Fruit fly (Drosophila melanogaster) whole organism, embryonic: ENCODE measurements around the gene Cypl.

Experiments
- CG10209 ChIP-seq: fragments of 200-800 bp; sonication (Bioruptor generic); optimal IDR thresholded peaks from 3 replicates; lab custom pipeline; 2017; ENCODE audit warnings: missing biosample characterization, mild to moderate bottlenecking, missing genetic modification characterization, missing genetic modification reagents
- CG10543 ChIP-seq: fragments of 200-800 bp; sonication (Bioruptor generic); optimal IDR thresholded peaks from 3 replicates; lab custom pipeline; 2017; ENCODE audit warnings: missing biosample characterization, mild to moderate bottlenecking, missing genetic modification characterization, moderate library complexity
- CG10959 ChIP-seq: fragments of 200-800 bp; sonication (Bioruptor generic); IDR thresholded peaks from 2 replicates; pipeline ENCODE4 v1.3.6; 2022; ENCODE audit warnings: missing biosample characterization, missing genetic modification characterization
- CG12219 ChIP-seq: fragments of 200-800 bp; sonication (Bioruptor generic); optimal IDR thresholded peaks from 3 replicates; lab custom pipeline; 2018; ENCODE audit warnings: missing biosample characterization, mild to moderate bottlenecking, missing genetic modification characterization
- CG12299 ChIP-seq: fragments of 200-800 bp; sonication (Bioruptor generic); optimal IDR thresholded peaks from 2 replicates; lab custom pipeline; 2018; ENCODE audit warnings: missing biosample characterization, mild to moderate bottlenecking, missing genetic modification characterization
- CG14710 ChIP-seq: fragments of 200-800 bp; sonication (Bioruptor generic); optimal IDR thresholded peaks from 3 replicates; lab custom pipeline; 2019; ENCODE audit warnings: missing biosample characterization, mild to moderate bottlenecking, missing genetic modification characterization, moderate library complexity
- CG15011 ChIP-seq: fragments of 200-800 bp; sonication (Bioruptor generic); optimal IDR thresholded peaks from 3 replicates; lab custom pipeline; 2018; ENCODE audit warnings: missing biosample characterization, mild to moderate bottlenecking, missing genetic modification characterization
- CG1529 ChIP-seq: fragments of 200-800 bp; sonication (Bioruptor generic); optimal IDR thresholded peaks from 3 replicates; lab custom pipeline; 2018; ENCODE audit warnings: missing biosample characterization, missing genetic modification characterization
- CG1647 ChIP-seq: fragments of 200-800 bp; sonication (Bioruptor generic); optimal IDR thresholded peaks from 3 replicates; lab custom pipeline; 2016; ENCODE audit warnings: missing biosample characterization, missing genetic modification characterization
- CG2678 ChIP-seq: fragments of 200-800 bp; sonication (Bioruptor generic); optimal IDR thresholded peaks from 3 replicates; lab custom pipeline; 2019; ENCODE audit warnings: missing biosample characterization, mild to moderate bottlenecking, missing genetic modification characterization, moderate library complexity
- CG2875 ChIP-seq: fragments of 200-800 bp; sonication (Bioruptor generic); optimal IDR thresholded peaks from 2 replicates; lab custom pipeline; 2017; ENCODE audit warnings: missing biosample characterization, mild to moderate bottlenecking, missing genetic modification characterization, missing genetic modification reagents
- CG30403 ChIP-seq: fragments of 200-800 bp; sonication (Bioruptor generic); optimal IDR thresholded peaks from 3 replicates; lab custom pipeline; 2016; ENCODE audit warnings: missing biosample characterization, missing genetic modification characterization
- CG32532 ChIP-seq: fragments of 200-800 bp; sonication (Bioruptor generic); IDR thresholded peaks from 2 replicates; pipeline ENCODE4 v1.3.6; 2022; ENCODE audit warnings: missing biosample characterization, missing genetic modification characterization
- CG34376 ChIP-seq: fragments of 200-800 bp; sonication (Bioruptor generic); optimal IDR thresholded peaks from 2 replicates; lab custom pipeline; 2018; ENCODE audit warnings: missing biosample characterization, mild to moderate bottlenecking, missing genetic modification characterization
- CG4328 ChIP-seq: fragments of 200-800 bp; sonication (Bioruptor generic); optimal IDR thresholded peaks from 3 replicates; lab custom pipeline; 2017; ENCODE audit warnings: missing biosample characterization, missing genetic modification reagents, missing genetic modification characterization
- CG43689 ChIP-seq: fragments of 200-800 bp; sonication (Bioruptor generic); IDR thresholded peaks from 2 replicates; pipeline ENCODE4 v1.3.6; 2022; ENCODE audit warnings: missing biosample characterization, missing genetic modification characterization
- CG6175 ChIP-seq: fragments of 200-800 bp; sonication (Bioruptor generic); IDR thresholded peaks from 3 replicates; pipeline ENCODE4 v1.3.6; 2022; ENCODE audit warnings: missing biosample characterization, missing genetic modification characterization
- CG6813 ChIP-seq: fragments of 200-800 bp; sonication (Bioruptor generic); optimal IDR thresholded peaks from 2 replicates; lab custom pipeline; 2017; ENCODE audit warnings: missing biosample characterization, missing genetic modification characterization, mild to moderate bottlenecking, moderate library complexity, missing genetic modification reagents
- CG8290 ChIP-seq, 3 experiments: fragments of 200-800 bp; sonication (Bioruptor generic); optimal IDR thresholded peaks; 2 replicates each; lab custom pipeline; 2016 to 2019; ENCODE audit warnings: missing biosample characterization in 3 of 3, missing genetic modification characterization in 3 of 3, mild to moderate bottlenecking in 2 of 3, moderate library complexity in 1 of 3
- CG9727 ChIP-seq: fragments of 200-800 bp; sonication (Bioruptor generic); optimal IDR thresholded peaks from 3 replicates; lab custom pipeline; 2017; ENCODE audit warnings: missing biosample characterization, mild to moderate bottlenecking, missing genetic modification characterization
- CG9797 ChIP-seq: fragments of 200-800 bp; sonication (Bioruptor generic); optimal IDR thresholded peaks from 3 replicates; lab custom pipeline; 2018; ENCODE audit warnings: missing biosample characterization, mild to moderate bottlenecking, missing genetic modification characterization
- Deaf1 ChIP-seq: fragments of 200-800 bp; optimal IDR thresholded peaks from 3 replicates; lab custom pipeline; 2019; ENCODE audit warnings: missing biosample characterization, mild to moderate bottlenecking, missing genetic modification characterization, moderate library complexity
- Dref ChIP-seq: fragments of 200-800 bp; sonication (Bioruptor generic); IDR thresholded peaks from 2 replicates; pipeline ENCODE4 v1.3.6; 2022; ENCODE audit warnings: missing biosample characterization, missing genetic modification characterization
- Max ChIP-seq: fragments of 200-800 bp; sonication (Bioruptor generic); optimal IDR thresholded peaks from 2 replicates; lab custom pipeline; 2016; ENCODE audit warnings: missing biosample characterization, mild to moderate bottlenecking, missing genetic modification characterization
- Myb ChIP-seq: fragments of 200-800 bp; sonication (Bioruptor generic); optimal IDR thresholded peaks from 2 replicates; lab custom pipeline; 2016; ENCODE audit warnings: missing biosample characterization, missing genetic modification characterization
- NC2α ChIP-seq: fragments of 200-800 bp; sonication (Bioruptor generic); optimal IDR thresholded peaks from 2 replicates; lab custom pipeline; 2016; ENCODE audit warnings: missing biosample characterization, missing genetic modification characterization
- Nf-YC ChIP-seq: fragments of 200-800 bp; optimal IDR thresholded peaks from 3 replicates; lab custom pipeline; 2019; ENCODE audit warnings: missing biosample characterization, mild to moderate bottlenecking, missing genetic modification characterization, moderate library complexity
- Oli ChIP-seq: fragments of 200-800 bp; sonication (Bioruptor generic); optimal IDR thresholded peaks from 2 replicates; lab custom pipeline; 2018; ENCODE audit warnings: missing biosample characterization, mild to moderate bottlenecking, missing genetic modification characterization, moderate library complexity
- Ravus ChIP-seq: fragments of 200-800 bp; sonication (Bioruptor generic); IDR thresholded peaks from 2 replicates; pipeline ENCODE4 v1.3.6; 2022; ENCODE audit warnings: missing biosample characterization, missing genetic modification characterization
- Sry-β ChIP-seq: fragments of 200-800 bp; sonication (Bioruptor generic); optimal IDR thresholded peaks from 2 replicates; lab custom pipeline; 2018; ENCODE audit warnings: missing biosample characterization, mild to moderate bottlenecking, missing genetic modification characterization, moderate library complexity
- btn ChIP-seq: fragments of 200-800 bp; sonication (Bioruptor generic); optimal IDR thresholded peaks from 2 replicates; lab custom pipeline; 2016; ENCODE audit warnings: missing biosample characterization, missing genetic modification characterization
- caup ChIP-seq: fragments of 200-800 bp; sonication (Bioruptor generic); optimal IDR thresholded peaks from 3 replicates; lab custom pipeline; 2017; ENCODE audit warnings: missing biosample characterization, mild to moderate bottlenecking, missing genetic modification characterization, moderate library complexity; ENCODE audit not compliant: severe bottlenecking
- fd64A ChIP-seq: fragments of 200-800 bp; sonication (Bioruptor generic); optimal IDR thresholded peaks from 3 replicates; lab custom pipeline; 2018; ENCODE audit warnings: missing biosample characterization, mild to moderate bottlenecking, missing genetic modification characterization
- ftz-f1 ChIP-seq: fragments of 200-800 bp; sonication (Bioruptor generic); optimal IDR thresholded peaks from 2 replicates; lab custom pipeline; 2016; ENCODE audit warnings: missing biosample characterization, missing genetic modification characterization
- fu2 ChIP-seq: fragments of 200-800 bp; sonication (Bioruptor generic); optimal IDR thresholded peaks from 2 replicates; lab custom pipeline; 2016; ENCODE audit warnings: missing biosample characterization, missing genetic modification characterization
- hb ChIP-seq: fragments of 200-800 bp; sonication (Bioruptor generic); IDR thresholded peaks from 3 replicates; pipeline ENCODE4 v1.3.6; 2022; ENCODE audit warnings: missing biosample characterization, missing genetic modification characterization; ENCODE audit not compliant: partially characterized antibody
- inv ChIP-seq: fragments of 200-800 bp; sonication (Bioruptor generic); IDR thresholded peaks from 2 replicates; pipeline ENCODE4 v1.3.6; 2022; ENCODE audit warnings: missing biosample characterization, missing genetic modification characterization; ENCODE audit not compliant: partially characterized antibody
- nerfin-2 ChIP-seq: fragments of 200-800 bp; sonication (Bioruptor generic); IDR thresholded peaks from 2 replicates; pipeline ENCODE4 v1.3.6; 2022; ENCODE audit warnings: missing biosample characterization, missing genetic modification characterization; ENCODE audit not compliant: partially characterized antibody
- nom ChIP-seq: fragments of 200-800 bp; sonication (Bioruptor generic); optimal IDR thresholded peaks from 2 replicates; lab custom pipeline; 2017; ENCODE audit warnings: missing biosample characterization, missing genetic modification characterization, mild to moderate bottlenecking, moderate library complexity, missing genetic modification reagents
- pfk ChIP-seq: fragments of 200-800 bp; sonication (Bioruptor generic); optimal IDR thresholded peaks from 2 replicates; lab custom pipeline; 2018; ENCODE audit warnings: missing biosample characterization, mild to moderate bottlenecking, missing genetic modification characterization, moderate library complexity
- phol ChIP-seq: fragments of 200-800 bp; sonication (Bioruptor generic); optimal IDR thresholded peaks from 3 replicates; lab custom pipeline; 2018; ENCODE audit warnings: missing biosample characterization, mild to moderate bottlenecking, missing genetic modification characterization, moderate library complexity
- pros ChIP-seq: fragments of 200-800 bp; sonication (Bioruptor generic); optimal IDR thresholded peaks from 3 replicates; lab custom pipeline; 2019; ENCODE audit warnings: missing biosample characterization, mild to moderate bottlenecking, missing genetic modification characterization, moderate library complexity
- pzg ChIP-seq: fragments of 200-800 bp; sonication (Bioruptor generic); optimal IDR thresholded peaks from 3 replicates; lab custom pipeline; 2018; ENCODE audit warnings: missing biosample characterization, mild to moderate bottlenecking, missing genetic modification characterization, moderate library complexity
- repo ChIP-seq: fragments of 200-800 bp; sonication (Bioruptor generic); optimal IDR thresholded peaks from 2 replicates; lab custom pipeline; 2016; ENCODE audit warnings: missing biosample characterization, missing genetic modification characterization
- row ChIP-seq: fragments of 200-800 bp; sonication (Bioruptor generic); IDR thresholded peaks from 3 replicates; pipeline ENCODE4 v1.3.6; 2022; ENCODE audit warnings: missing biosample characterization, missing genetic modification characterization
- sim ChIP-seq: fragments of 200-800 bp; sonication (Bioruptor generic); IDR thresholded peaks from 2 replicates; pipeline ENCODE4 v1.3.6; 2022; ENCODE audit warnings: missing biosample characterization, missing genetic modification characterization
- zfh2 ChIP-seq: fragments of 200-800 bp; sonication (Bioruptor generic); optimal IDR thresholded peaks from 2 replicates; lab custom pipeline; 2016; ENCODE audit warnings: missing biosample characterization, missing genetic modification characterization

The Cypl gene

dm6 chr3L:548304-549198 lies 5.8 kb upstream of the Cypl start (continued):
- TF ChIP-seq CG12299 (tag; lab: Kevin White, UChicago) = peak; percentile 52
- TF ChIP-seq btn (GFP tag; lab: Kevin White, UChicago) = no peak
- TF ChIP-seq CG10209 (GFP tag; lab: Kevin White, UChicago) = peak; percentile 10
- TF ChIP-seq pzg (GFP tag; lab: Kevin White, UChicago) = no peak
- no peak for TF ChIP-seq CG9727 (GFP tag; lab: Kevin White, UChicago)
- TF ChIP-seq nerfin-2 (GFP tag; lab: Robert Waterston, UW) = 0 out of 2 replicates have a peak, but pooled peaks have one; percentile 39
- 0 out of 3 replicates have a peak, but pooled peaks have one; percentile 31 for TF ChIP-seq CG6175 (GFP tag; lab: Robert Waterston, UW)
- no peak for TF ChIP-seq Sry-β (GFP tag; lab: Kevin White, UChicago)
- no peak for TF ChIP-seq fu2
- no peak for TF ChIP-seq NC2α (GFP tag; lab: Kevin White, UChicago)
- TF ChIP-seq CG10959 (GFP tag; lab: Robert Waterston, UW) = no peak
- TF ChIP-seq CG2678 (tag; lab: Kevin White, UChicago) = peak; percentile 40
- TF ChIP-seq CG6813 (GFP tag; lab: Kevin White, UChicago) = peak; percentile 34
- TF ChIP-seq Dref (GFP tag; lab: Robert Waterston, UW) = peak; percentile 47
- no peak for TF ChIP-seq CG8290 (GFP tag; optimal IDR thresholded peaks at IDR 0.05; lab: Kevin White, UChicago)
- TF ChIP-seq CG8290 (tag; optimal IDR thresholded peaks at IDR 0.05; lab: Kevin White, UChicago) = peak in 1 of 2 experiments; percentile 25
- TF ChIP-seq nom = peak; percentile 23
- TF ChIP-seq Nf-YC = peak; percentile 15
- TF ChIP-seq zfh2 = no peak
- TF ChIP-seq CG14710 (tag; lab: Kevin White, UChicago) = no peak
- no peak for TF ChIP-seq Deaf1 (tag; lab: Kevin White, UChicago)
- no peak for TF ChIP-seq Ravus (GFP tag; lab: Robert Waterston, UW)
- TF ChIP-seq inv (GFP tag; lab: Robert Waterston, UW) = no peak
- no peak for TF ChIP-seq row (GFP tag; lab: Robert Waterston, UW)
- TF ChIP-seq sim (GFP tag; lab: Robert Waterston, UW) = 0 out of 2 replicates have a peak, but pooled peaks have one; percentile 12
- no peak for TF ChIP-seq Max
- peak; percentile 39 for TF ChIP-seq CG32532 (GFP tag; lab: Robert Waterston, UW)
- no peak for TF ChIP-seq CG2875
- peak; percentile 92 for TF ChIP-seq CG34376 (GFP tag; lab: Kevin White, UChicago)
- TF ChIP-seq CG1647 (GFP tag; lab: Kevin White, UChicago) = no peak
- peak; percentile 64 for TF ChIP-seq CG10543
- peak; percentile 7 for TF ChIP-seq CG4328
- TF ChIP-seq phol = no peak
- no peak for TF ChIP-seq CG30403 (GFP tag; lab: Kevin White, UChicago)
- no peak for TF ChIP-seq CG12219 (GFP tag; lab: Kevin White, UChicago)
- no peak for TF ChIP-seq Oli (tag; lab: Kevin White, UChicago)
- TF ChIP-seq CG43689 (GFP tag; lab: Robert Waterston, UW) = no peak
- no peak for TF ChIP-seq repo (GFP tag; lab: Kevin White, UChicago)
- TF ChIP-seq caup (GFP tag; lab: Kevin White, UChicago) = peak; percentile 12
- no peak for TF ChIP-seq fd64A
- TF ChIP-seq CG15011 (GFP tag; lab: Kevin White, UChicago) = no peak
- TF ChIP-seq pros (GFP tag; lab: Kevin White, UChicago) = no peak
- TF ChIP-seq pfk (GFP tag; lab: Kevin White, UChicago) = peak; percentile 15
- TF ChIP-seq CG9797 = no peak
- TF ChIP-seq ftz-f1 (GFP tag; lab: Kevin White, UChicago) = peak; percentile 11
- peak; percentile 6 for TF ChIP-seq Myb
- no peak for TF ChIP-seq CG1529 (GFP tag; lab: Kevin White, UChicago)
- TF ChIP-seq hb (GFP tag; lab: Robert Waterston, UW) = 0 out of 3 replicates have a peak, but pooled peaks have one; percentile 24
